Worm (Caenorhabditis elegans): Measurements from ENCODE around the gene ZK287.9.

ce11 chrV:9679166-9679565 is at the start of gene ZK287.9:
- no peak for TF ChIP-seq lsl-1 (GFP tag; optimal IDR thresholded peaks at IDR 0.05)
- no peak for TF ChIP-seq mcd-1 (GFP tag; IDR thresholded peaks at IDR 0.05)
- no peak for TF ChIP-seq lsy-27 (tag; optimal IDR thresholded peaks at IDR 0.05; ENCODE audit: borderline replicate concordance, insufficient read depth)
- no peak for TF ChIP-seq egl-18 (GFP tag; IDR thresholded peaks at IDR 0.05)
- no peak for TF ChIP-seq pha-4 (tag; optimal IDR thresholded peaks at IDR 0.05)
- TF ChIP-seq ama-1 (optimal IDR thresholded peaks at IDR 0.05), result no peak
- TF ChIP-seq ama-1 (GFP tag; optimal IDR thresholded peaks at IDR 0.05), result no peak
- TF ChIP-seq unc-62 (GFP tag; optimal IDR thresholded peaks at IDR 0.05), result peak; percentile 34
- TF ChIP-seq nfya-1 (tag; optimal IDR thresholded peaks at IDR 0.05; ENCODE audit: borderline replicate concordance, insufficient read depth), result no peak
- no peak for TF ChIP-seq nhr-120 (GFP tag; IDR thresholded peaks at IDR 0.05)

All from whole organism, young adult.